Fruit fly (Drosophila melanogaster) whole organism, wandering third instar larva: ENCODE measurements around the gene AstC.

Experiments
- Hr78 ChIP-seq: fragments of >200 bp; optimal IDR thresholded peaks from 2 replicates; lab custom pipeline; 2017; ENCODE audit warnings: missing biosample characterization, missing genetic modification characterization
- jim ChIP-seq: fragments of 175-275, 200-325 bp; sonication (Bioruptor generic); optimal IDR thresholded peaks from 2 replicates; lab custom pipeline; 2016; ENCODE audit warnings: missing biosample characterization, mild to moderate bottlenecking, missing genetic modification characterization

DNA sequence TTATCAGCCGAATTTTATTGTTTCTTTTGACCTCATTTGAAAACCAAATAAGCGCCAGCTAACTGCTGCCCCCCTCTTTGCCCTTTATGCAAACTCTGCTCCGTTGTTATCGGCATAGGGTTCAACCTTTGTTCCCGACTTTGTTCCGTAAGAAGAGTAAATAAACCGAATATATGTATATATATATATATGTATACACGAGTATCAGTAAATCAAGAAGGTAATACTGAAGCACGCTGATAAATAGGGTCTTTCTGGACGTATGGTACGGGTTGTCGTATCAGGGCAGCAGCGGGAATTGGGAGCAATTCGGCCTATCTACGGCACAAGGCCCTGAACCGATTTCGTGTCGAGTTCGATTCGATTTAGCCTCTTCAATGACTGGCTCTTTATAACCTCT lies 42.3 kb downstream of the AstC start:
- TF ChIP-seq jim (GFP tag; lab: Kevin White, UChicago) (no peak), Hr78 (no peak)
